Fruit fly (Drosophila melanogaster): ENCODE data around the gene CG3982.

The CG3982 gene

DNA sequence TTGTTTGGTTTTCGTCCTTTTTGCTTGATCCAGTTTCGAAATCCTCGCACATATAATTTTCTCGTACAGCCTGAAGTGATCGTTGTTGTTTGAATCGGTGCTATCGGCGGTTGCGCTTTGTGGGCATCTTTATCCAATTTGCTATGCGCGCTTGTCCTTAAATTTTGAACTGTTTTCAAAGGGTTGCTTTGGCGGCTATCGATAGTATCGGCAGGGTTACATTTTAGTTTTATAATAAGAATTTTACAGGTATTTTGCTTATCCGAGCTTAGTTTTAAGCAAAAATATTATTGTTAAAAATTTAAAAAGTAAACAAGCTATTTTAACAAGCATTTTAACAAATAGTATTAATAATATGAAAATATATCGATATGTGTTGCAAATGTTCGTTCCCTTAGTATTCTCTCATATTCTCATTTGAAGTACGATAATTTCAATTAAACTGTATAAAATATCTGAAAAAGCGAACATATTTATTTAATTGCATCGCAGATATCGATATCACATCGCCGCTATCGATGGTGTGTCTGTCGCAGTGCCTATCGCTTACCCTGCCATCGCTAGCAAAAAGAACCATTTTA, 50.2 kb downstream of the CG3982 start, which contains the start of the genes Klp67A and CG4452 (continued):
- TF ChIP-seq stwl (tag; optimal IDR thresholded peaks at IDR 0.05) (peak; percentile 78), CG14014 (GFP tag; IDR thresholded peaks at IDR 0.05) (peak; percentile 10; the same call in 1 of the 2 replicates), Rfx (GFP tag; IDR thresholded peaks at IDR 0.05) (peak; percentile 52), zen2 (GFP tag; IDR thresholded peaks at IDR 0.05; ENCODE audit: partially characterized antibody) (peak; percentile 86; the same call in 2 of the 3 replicates), nmo (GFP tag; optimal IDR thresholded peaks at IDR 0.05) (peak; percentile 79), Eip74EF (GFP tag; optimal IDR thresholded peaks at IDR 0.05) (no peak), CG15696 (tag; optimal IDR thresholded peaks at IDR 0.05) (peak; percentile 37), CG17359 (tag; optimal IDR thresholded peaks at IDR 0.05) (peak; percentile 4), CG2712 (tag; optimal IDR thresholded peaks at IDR 0.05) (peak; percentile 74), CG1602 (GFP tag; optimal IDR thresholded peaks at IDR 0.05) (peak; percentile 34), CG14710 (tag; optimal IDR thresholded peaks at IDR 0.05) (peak; percentile 90), jumu (GFP tag; optimal IDR thresholded peaks at IDR 0.05) (no peak), CG11560 (tag; IDR thresholded peaks at IDR 0.05) (no peak), insv (GFP tag; optimal IDR thresholded peaks at IDR 0.05) (peak in 1 of 2 experiments; percentile 39), dati (GFP tag; IDR thresholded peaks at IDR 0.05) (no peak), tgo (GFP tag; IDR thresholded peaks at IDR 0.05) (peak; percentile 21; the same call in 1 of the 3 replicates), CG3838 (GFP tag; optimal IDR thresholded peaks at IDR 0.05) (no peak), salm (tag; optimal IDR thresholded peaks at IDR 0.05) (peak; percentile 13), bbx (GFP tag; IDR thresholded peaks at IDR 0.05; ENCODE audit: partially characterized antibody) (peak; percentile 86), CG1832 (GFP tag; optimal IDR thresholded peaks at IDR 0.05) (no peak), CG30403 (GFP tag; optimal IDR thresholded peaks at IDR 0.05) (peak; percentile 69), Antp (GFP tag; optimal IDR thresholded peaks at IDR 0.05) (no peak), slp2 (GFP tag; optimal IDR thresholded peaks at IDR 0.05) (no peak), CG18476 (GFP tag; optimal IDR thresholded peaks at IDR 0.05) (peak; percentile 37), fd3F (GFP tag; optimal IDR thresholded peaks at IDR 0.05) (peak; percentile 11), corto (GFP tag; optimal IDR thresholded peaks at IDR 0.05) (peak; percentile 52), lab (GFP tag; optimal IDR thresholded peaks at IDR 0.05) (no peak), YL-1 (GFP tag; optimal IDR thresholded peaks at IDR 0.05) (peak; percentile 39), Sry-δ (GFP tag; optimal IDR thresholded peaks at IDR 0.05) (peak; percentile 88), CG6175 (GFP tag; IDR thresholded peaks at IDR 0.05) (no peak), CG15479 (GFP tag; optimal IDR thresholded peaks at IDR 0.05) (peak; percentile 27), trem (tag; optimal IDR thresholded peaks at IDR 0.05) (peak; percentile 77), CG1233 (GFP tag; optimal IDR thresholded peaks at IDR 0.05) (no peak), vnd (GFP tag; IDR thresholded peaks at IDR 0.05; ENCODE audit: partially characterized antibody) (peak; percentile 93), CG18262 (tag; optimal IDR thresholded peaks at IDR 0.05) (peak; percentile 68), CG3847 (GFP tag; IDR thresholded peaks at IDR 0.05) (peak; percentile 39; the same call in 1 of the 2 replicates), sens (GFP tag) (peak; percentile 81), bab2 (GFP tag; optimal IDR thresholded peaks at IDR 0.05) (peak; percentile 20), sna (GFP tag; IDR thresholded peaks at IDR 0.05; ENCODE audit: partially characterized antibody) (peak; percentile 91), HmgD (GFP tag; optimal IDR thresholded peaks at IDR 0.05) (no peak), CG8924 (tag; optimal IDR thresholded peaks at IDR 0.05) (peak; percentile 72), sug (tag; optimal IDR thresholded peaks at IDR 0.05) (peak; percentile 53), Fer1 (GFP tag; optimal IDR thresholded peaks at IDR 0.05) (peak; percentile 16), CG6791 (GFP tag; IDR thresholded peaks at IDR 0.05; ENCODE audit: partially characterized antibody) (peak; percentile 83), rib (GFP tag; IDR thresholded peaks at IDR 0.05) (no peak), Ptx1 (GFP tag; IDR thresholded peaks at IDR 0.05) (no peak), ash1 (GFP tag; optimal IDR thresholded peaks at IDR 0.05) (no peak), CG15601 (tag; optimal IDR thresholded peaks at IDR 0.05) (peak; percentile 60), CG7839 (tag; optimal IDR thresholded peaks at IDR 0.05) (peak; percentile 46)

Data from whole organism, embryonic.